Fruit fly (Drosophila melanogaster) whole organism, embryonic: Measurements from ENCODE around the gene CG11350.
A peak's percentile ranks its signal among the peaks of the same experiment; 100 is the strongest.

Source experiments
- Aef1 ChIP-seq: fragments of 200-800 bp; sonication (Bioruptor generic); IDR thresholded peaks from 3 replicates; pipeline ENCODE4 v1.3.6; 2022; ENCODE audit warnings: missing biosample characterization, missing genetic modification characterization
- Awh ChIP-seq: fragments of 200-800 bp; sonication (Bioruptor generic); IDR thresholded peaks from 2 replicates; pipeline ENCODE4, ENCODE4 v1.3.6; 2022; ENCODE audit warnings: missing biosample characterization, missing genetic modification characterization
- BtbVII ChIP-seq: fragments of 200-800 bp; sonication (Bioruptor generic); optimal IDR thresholded peaks from 3 replicates; lab custom pipeline; 2017; ENCODE audit warnings: missing biosample characterization, mild to moderate bottlenecking, missing genetic modification characterization
- CG11723 ChIP-seq: fragments of 200-800 bp; sonication (Bioruptor generic); optimal IDR thresholded peaks from 2 replicates; lab custom pipeline; 2017; ENCODE audit warnings: missing biosample characterization, mild to moderate bottlenecking, missing genetic modification characterization
- CG12236 ChIP-seq: fragments of 200-800 bp; sonication (Bioruptor generic); optimal IDR thresholded peaks from 2 replicates; lab custom pipeline; 2016; ENCODE audit warnings: missing biosample characterization, missing genetic modification characterization
- CG12769 ChIP-seq: fragments of 200-800 bp; sonication (Bioruptor generic); optimal IDR thresholded peaks from 2 replicates; lab custom pipeline; 2019; ENCODE audit warnings: missing biosample characterization, mild to moderate bottlenecking, missing genetic modification characterization, moderate library complexity
- CG13287 ChIP-seq: fragments of 200-800 bp; sonication (Bioruptor generic); IDR thresholded peaks from 2 replicates; pipeline ENCODE4 v1.3.6; 2022; ENCODE audit warnings: missing biosample characterization, missing genetic modification characterization; ENCODE audit not compliant: partially characterized antibody
- CG14050 ChIP-seq: fragments of 200-800 bp; sonication (Bioruptor generic); IDR thresholded peaks from 3 replicates; pipeline ENCODE4 v1.3.6; 2022; ENCODE audit warnings: missing biosample characterization, missing genetic modification characterization
- CG15514 ChIP-seq: fragments of 200-800 bp; sonication (Bioruptor generic); optimal IDR thresholded peaks from 3 replicates; lab custom pipeline; 2017; ENCODE audit warnings: missing biosample characterization, missing genetic modification characterization, mild to moderate bottlenecking, moderate library complexity, missing genetic modification reagents
- CG17361 ChIP-seq: fragments of 200-800 bp; sonication (Bioruptor generic); IDR thresholded peaks from 3 replicates; pipeline ENCODE4 v1.3.6; 2022; ENCODE audit warnings: missing biosample characterization, missing genetic modification characterization
- CG17912 ChIP-seq: fragments of 200-800 bp; sonication (Bioruptor generic); optimal IDR thresholded peaks from 2 replicates; lab custom pipeline; 2018; ENCODE audit warnings: missing biosample characterization, mild to moderate bottlenecking, missing genetic modification characterization
- CG2129 ChIP-seq: fragments of 200-800 bp; sonication (Bioruptor generic); IDR thresholded peaks from 2 replicates; pipeline ENCODE4 v1.3.6; 2022; ENCODE audit warnings: missing biosample characterization, missing genetic modification characterization; ENCODE audit not compliant: partially characterized antibody
- CG30431 ChIP-seq: fragments of 200-800 bp; sonication (Bioruptor generic); optimal IDR thresholded peaks from 2 replicates; lab custom pipeline; 2017; ENCODE audit warnings: missing biosample characterization, missing genetic modification characterization
- CG4404 ChIP-seq: fragments of 200-800 bp; sonication (Bioruptor generic); IDR thresholded peaks from 2 replicates; pipeline ENCODE4 v1.3.6; 2022; ENCODE audit warnings: missing biosample characterization, missing genetic modification characterization
- CG6175 ChIP-seq: fragments of 200-800 bp; sonication (Bioruptor generic); IDR thresholded peaks from 3 replicates; pipeline ENCODE4 v1.3.6; 2022; ENCODE audit warnings: missing biosample characterization, missing genetic modification characterization
- CG6683 ChIP-seq: fragments of 200-800 bp; sonication (Bioruptor generic); optimal IDR thresholded peaks from 2 replicates; lab custom pipeline; 2017; ENCODE audit warnings: missing biosample characterization, mild to moderate bottlenecking, missing genetic modification characterization, missing genetic modification reagents
- CG7372 ChIP-seq: fragments of 200-800 bp; sonication (Bioruptor generic); IDR thresholded peaks from 2 replicates; pipeline ENCODE4 v1.3.6; 2022; ENCODE audit warnings: missing biosample characterization, missing genetic modification characterization
- CG9215 ChIP-seq: fragments of 200-800 bp; sonication (Bioruptor generic); IDR thresholded peaks from 2 replicates; pipeline ENCODE4 v1.3.6; 2022; ENCODE audit warnings: missing biosample characterization, missing genetic modification characterization
- CG9797 ChIP-seq: fragments of 200-800 bp; sonication (Bioruptor generic); optimal IDR thresholded peaks from 3 replicates; lab custom pipeline; 2018; ENCODE audit warnings: missing biosample characterization, mild to moderate bottlenecking, missing genetic modification characterization
- CG9932 ChIP-seq: fragments of 200-800 bp; sonication (Bioruptor generic); IDR thresholded peaks from 2 replicates; pipeline ENCODE4 v1.3.6; 2022; ENCODE audit warnings: missing biosample characterization, missing genetic modification characterization
- Dp ChIP-seq: fragments of 200-800 bp; sonication (Bioruptor generic); optimal IDR thresholded peaks from 2 replicates; lab custom pipeline; 2018; ENCODE audit warnings: missing biosample characterization, mild to moderate bottlenecking, missing genetic modification characterization, moderate library complexity
- Drgx ChIP-seq: fragments of 200-800 bp; sonication (Bioruptor generic); IDR thresholded peaks from 2 replicates; pipeline ENCODE4 v1.3.6; 2022; ENCODE audit warnings: missing biosample characterization, missing genetic modification characterization
- E2f2 ChIP-seq: fragments of 200-800 bp; sonication (Bioruptor generic); IDR thresholded peaks from 2 replicates; pipeline ENCODE4 v1.3.6; 2022; ENCODE audit warnings: missing biosample characterization, missing genetic modification characterization
- Eip74EF ChIP-seq, 2 experiments: fragments of 200-800 bp in 1 of 2; fragments of >200 bp in 1 of 2; sonication (Bioruptor generic) in 1 of 2; optimal IDR thresholded peaks; 2 replicates each; lab custom pipeline; 2017 to 2019; ENCODE audit warnings: missing biosample characterization in 2 of 2, missing genetic modification characterization in 2 of 2, mild to moderate bottlenecking in 1 of 2, moderate library complexity in 1 of 2
- Ets65A ChIP-seq: fragments of 200-800 bp; sonication (Bioruptor generic); peaks from one replicate; lab custom pipeline; 2016; ENCODE audit warnings: missing biosample characterization, missing genetic modification characterization
- Hey ChIP-seq: fragments of 200-800 bp; sonication (Bioruptor generic); optimal IDR thresholded peaks from 3 replicates; lab custom pipeline; 2018; ENCODE audit warnings: missing biosample characterization, mild to moderate bottlenecking, missing genetic modification characterization
- Hmr ChIP-seq: fragments of 200-800 bp; sonication (Bioruptor generic); optimal IDR thresholded peaks from 3 replicates; lab custom pipeline; 2017; ENCODE audit warnings: mild to moderate bottlenecking, missing biosample characterization, missing genetic modification reagents, missing genetic modification characterization
- Ravus ChIP-seq: fragments of 200-800 bp; sonication (Bioruptor generic); IDR thresholded peaks from 2 replicates; pipeline ENCODE4 v1.3.6; 2022; ENCODE audit warnings: missing biosample characterization, missing genetic modification characterization
- ab ChIP-seq: fragments of 200-800 bp; sonication (Bioruptor generic); optimal IDR thresholded peaks from 2 replicates; lab custom pipeline; 2016; ENCODE audit warnings: missing biosample characterization, missing genetic modification characterization
- amos ChIP-seq: fragments of 200-800 bp; sonication (Bioruptor generic); IDR thresholded peaks from 2 replicates; pipeline ENCODE4 v1.3.6; 2022; ENCODE audit warnings: missing biosample characterization, missing genetic modification characterization; ENCODE audit not compliant: partially characterized antibody
- aop ChIP-seq: fragments of 200-800 bp; sonication (Bioruptor generic); IDR thresholded peaks from 2 replicates; pipeline ENCODE4 v1.3.6; 2022; ENCODE audit warnings: missing biosample characterization, missing genetic modification characterization
- ase ChIP-seq: fragments of 200-800 bp; sonication (Bioruptor generic); IDR thresholded peaks from 3 replicates; pipeline ENCODE4 v1.3.6; 2022; ENCODE audit warnings: missing biosample characterization, missing genetic modification characterization
- chinmo ChIP-seq: fragments of 200-800 bp; sonication (Bioruptor generic); IDR thresholded peaks from 4 replicates; pipeline ENCODE4 v1.3.6; 2022; ENCODE audit warnings: missing biosample characterization, missing genetic modification characterization; ENCODE audit not compliant: partially characterized antibody
- chn ChIP-seq: fragments of 200-800 bp; sonication (Bioruptor generic); optimal IDR thresholded peaks from 2 replicates; lab custom pipeline; 2016; ENCODE audit warnings: missing biosample characterization, missing genetic modification characterization
- dmrt11E ChIP-seq: fragments of 200-800 bp; sonication (Bioruptor generic); optimal IDR thresholded peaks from 3 replicates; lab custom pipeline; 2018; ENCODE audit warnings: missing biosample characterization, mild to moderate bottlenecking, missing genetic modification characterization, moderate library complexity
- grau ChIP-seq: fragments of 200-800 bp; optimal IDR thresholded peaks from 3 replicates; lab custom pipeline; 2019; ENCODE audit warnings: missing biosample characterization, mild to moderate bottlenecking, missing genetic modification characterization, moderate library complexity
- h ChIP-seq: fragments of >200 bp; optimal IDR thresholded peaks from 2 replicates; lab custom pipeline; 2017
- lmd ChIP-seq: fragments of 200-800 bp; sonication (Bioruptor generic); IDR thresholded peaks from 2 replicates; pipeline ENCODE4 v1.3.6; 2022; ENCODE audit warnings: missing biosample characterization, missing genetic modification characterization
- mld ChIP-seq: fragments of 200-800 bp; sonication (Bioruptor generic); IDR thresholded peaks from 3 replicates; pipeline ENCODE4 v1.3.6; 2022; ENCODE audit warnings: missing biosample characterization, missing genetic modification characterization; ENCODE audit not compliant: partially characterized antibody
- nmo ChIP-seq: fragments of 200-800 bp; sonication (Bioruptor generic); optimal IDR thresholded peaks from 2 replicates; lab custom pipeline; 2018; ENCODE audit warnings: missing biosample characterization, mild to moderate bottlenecking, missing genetic modification characterization, moderate library complexity
- pzg ChIP-seq: fragments of 200-800 bp; sonication (Bioruptor generic); optimal IDR thresholded peaks from 3 replicates; lab custom pipeline; 2018; ENCODE audit warnings: missing biosample characterization, mild to moderate bottlenecking, missing genetic modification characterization, moderate library complexity
- sima ChIP-seq: fragments of 200-800 bp; sonication (Bioruptor generic); optimal IDR thresholded peaks from 2 replicates; lab custom pipeline; 2016; ENCODE audit warnings: missing biosample characterization, missing genetic modification characterization
- slbo ChIP-seq: fragments of 200-800 bp; sonication (Bioruptor generic); IDR thresholded peaks from 2 replicates; pipeline ENCODE4 v1.3.6; 2022; ENCODE audit warnings: missing biosample characterization, missing genetic modification characterization
- stwl ChIP-seq: fragments of 200-800 bp; sonication (Bioruptor generic); optimal IDR thresholded peaks from 3 replicates; lab custom pipeline; 2018; ENCODE audit warnings: missing biosample characterization, mild to moderate bottlenecking, missing genetic modification characterization, moderate library complexity
- tgo ChIP-seq: fragments of 200-800 bp; sonication (Bioruptor generic); IDR thresholded peaks from 3 replicates; pipeline ENCODE4 v1.3.6; 2022; ENCODE audit warnings: missing biosample characterization, missing genetic modification characterization
- trem ChIP-seq: fragments of 200-800 bp; optimal IDR thresholded peaks from 3 replicates; lab custom pipeline; 2019; ENCODE audit warnings: missing biosample characterization, mild to moderate bottlenecking, missing genetic modification characterization, moderate library complexity
- vvl ChIP-seq: fragments of 200-800 bp; sonication (Bioruptor generic); IDR thresholded peaks from 2 replicates; pipeline ENCODE4 v1.3.6; 2022; ENCODE audit warnings: missing biosample characterization, missing genetic modification characterization
- yki ChIP-seq: fragments of >200 bp; optimal IDR thresholded peaks from 3 replicates; lab custom pipeline; 2018

CG11350 gene

DNA sequence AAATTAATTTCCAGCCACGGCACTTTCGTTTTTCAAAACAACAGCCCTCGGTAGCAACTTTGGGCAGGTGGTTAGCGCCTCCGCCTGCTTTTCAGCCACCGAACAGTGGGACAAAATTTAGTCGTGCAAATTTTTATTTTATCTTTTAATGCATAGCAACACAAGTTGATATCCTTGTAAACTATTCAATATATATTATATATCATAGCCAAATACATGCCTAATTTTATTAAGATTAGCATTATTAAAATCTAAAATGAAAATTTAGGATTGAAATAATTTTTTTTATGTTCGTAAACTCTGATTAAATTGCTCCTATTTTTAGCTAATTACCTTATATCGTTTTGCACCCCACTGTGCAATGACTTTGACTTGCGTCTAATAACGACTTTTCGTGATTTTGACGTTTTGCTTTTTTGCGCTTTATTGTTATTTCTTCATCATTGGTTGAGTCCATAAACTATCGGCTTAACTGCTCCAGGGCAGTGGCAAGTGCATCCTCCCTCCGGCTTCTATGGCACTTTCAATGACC lies 26.4 kb downstream of the CG11350 start (continued):
- TF ChIP-seq CG17912 (no peak), slbo (GFP tag; lab: Robert Waterston, UW) (peak; percentile 12; the same call in 1 of the 2 replicates), lmd (GFP tag; lab: Robert Waterston, UW) (no peak), nmo (GFP tag; lab: Kevin White, UChicago) (peak; percentile 39), grau (tag; lab: Kevin White, UChicago) (peak; percentile 60), trem (tag; lab: Kevin White, UChicago) (no peak), CG13287 (GFP tag; lab: Robert Waterston, UW) (no peak), sima (no peak), h (lab: Kevin White, UChicago) (no peak), BtbVII (GFP tag; lab: Kevin White, UChicago) (no peak), CG30431 (no peak), CG12236 (GFP tag; lab: Kevin White, UChicago) (no peak), Eip74EF (GFP tag; optimal IDR thresholded peaks at IDR 0.05; lab: Kevin White, UChicago) (no peak), CG2129 (GFP tag; lab: Robert Waterston, UW) (no peak), Ravus (GFP tag; lab: Robert Waterston, UW) (no peak), CG12769 (tag; lab: Kevin White, UChicago) (no peak), ab (GFP tag; lab: Kevin White, UChicago) (no peak), CG9797 (no peak), yki (no peak)

- TF ChIP-seq Hmr: no peak
- TF ChIP-seq Dp: peak; percentile 91
- TF ChIP-seq CG15514 (GFP tag; lab: Kevin White, UChicago): peak; percentile 99
- TF ChIP-seq chn (GFP tag; lab: Kevin White, UChicago): no peak
- TF ChIP-seq CG9215: no peak
- TF ChIP-seq CG14050 (GFP tag; lab: Robert Waterston, UW): no peak
- no peak; the same call in 1 of the 2 replicates for TF ChIP-seq amos (GFP tag; lab: Robert Waterston, UW)
- TF ChIP-seq CG11723 (GFP tag; lab: Kevin White, UChicago): no peak
- TF ChIP-seq pzg: peak; percentile 13
- peak; percentile 67 for TF ChIP-seq CG13287 (GFP tag; lab: Robert Waterston, UW)
- TF ChIP-seq CG7372 (GFP tag; lab: Robert Waterston, UW): no peak
- TF ChIP-seq CG17361: no peak
- TF ChIP-seq CG6683 (GFP tag; lab: Kevin White, UChicago): no peak
- TF ChIP-seq E2f2 (GFP tag; lab: Robert Waterston, UW): peak; percentile 92
- peak; percentile 31 for TF ChIP-seq stwl (tag; lab: Kevin White, UChicago)
- TF ChIP-seq CG9932 (GFP tag; lab: Robert Waterston, UW): no peak
- no peak for TF ChIP-seq Hey
Observed at dm6 chr3L:4510317-4510716, 27.7 kb downstream of the CG11350 start.

DNA sequence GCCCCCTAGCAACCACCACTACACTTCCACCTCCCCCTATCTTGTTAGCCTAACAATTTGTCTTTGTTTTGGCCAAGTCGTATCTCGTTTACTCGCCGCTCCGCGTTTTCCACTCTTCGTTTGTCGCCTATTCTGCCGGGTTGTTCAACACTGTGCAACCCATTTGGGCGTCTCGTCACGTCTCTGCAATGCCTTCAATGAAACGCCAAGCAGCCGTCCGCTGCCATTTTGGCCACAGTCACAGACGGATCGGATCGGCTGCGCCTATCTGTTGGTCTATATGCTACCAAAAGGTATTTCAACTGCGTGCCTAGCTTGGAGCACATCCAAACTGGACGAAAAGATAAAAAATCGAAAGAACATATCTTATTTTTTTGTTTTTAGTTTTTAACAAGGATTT lies 33.8 kb downstream of the CG11350 start:
- TF ChIP-seq dmrt11E (tag; lab: Kevin White, UChicago) (no peak), ase (0 out of 3 replicates have a peak, but pooled peaks have one; percentile 13), CG4404 (GFP tag; lab: Robert Waterston, UW) (0 out of 2 replicates have a peak, but pooled peaks have one; percentile 7), Drgx (0 out of 2 replicates have a peak, but pooled peaks have one; percentile 14), Ets65A (GFP tag; lab: Kevin White, UChicago) (peak; percentile 59), Awh (GFP tag; lab: Robert Waterston, UW) (0 out of 2 replicates have a peak, but pooled peaks have one; percentile 12), CG6175 (GFP tag; lab: Robert Waterston, UW) (peak; percentile 44; the same call in 1 of the 3 replicates), tgo (GFP tag; lab: Robert Waterston, UW) (0 out of 3 replicates have a peak, but pooled peaks have one; percentile 15), chinmo (peak; percentile 85; the same call in 3 of the 4 replicates), vvl (GFP tag; lab: Robert Waterston, UW) (0 out of 2 replicates have a peak, but pooled peaks have one; percentile 39), aop (no peak), Aef1 (GFP tag; lab: Robert Waterston, UW) (no peak), mld (GFP tag; lab: Robert Waterston, UW) (no peak)
